Worm (Caenorhabditis elegans) whole organism, midembryonic: ENCODE measurements around the gene gtf-2F2.
"Not testable (repeated sequence)": the region's sequence is repeated elsewhere in the genome, so short reads cannot be mapped to it uniquely, and the experiment has no call there.

Experiments
- T22C8.4 ChIP-seq: fragments of 200-800 bp; sonication (Bioruptor generic); IDR thresholded peaks from 2 replicates; pipeline ENCODE4 v1.3.6; 2022; ENCODE audit warnings: missing genetic modification characterization, missing compliant biosample characterization
- cog-1 ChIP-seq: sonication (generic microtip); optimal IDR thresholded peaks from 2 replicates; lab custom pipeline; 2016; ENCODE audit warnings: missing genetic modification characterization, missing compliant biosample characterization
- flt-1 ChIP-seq: fragments of 200-800 bp; sonication (Bioruptor generic); IDR thresholded peaks from 2 replicates; pipeline ENCODE4 v1.3.6; 2022; ENCODE audit warnings: missing genetic modification characterization, missing compliant biosample characterization
- klf-2 ChIP-seq: fragments of 200-800 bp; sonication (Bioruptor generic); conservative IDR thresholded peaks from 2 replicates; pipeline ENCODE4 v1.3.6; 2022; ENCODE audit warnings: missing genetic modification reagents, missing genetic modification characterization, missing compliant biosample characterization
- med-1 ChIP-seq: sonication (generic microtip); optimal IDR thresholded peaks from 2 replicates; lab custom pipeline; 2017; ENCODE audit warnings: missing genetic modification characterization, mild to moderate bottlenecking, missing compliant biosample characterization, antibody characterized with exemption, missing genetic modification reagents; ENCODE audit not compliant: insufficient read depth
- tab-1 ChIP-seq: fragments of 200-800 bp; sonication (Bioruptor generic); IDR thresholded peaks from 2 replicates; pipeline ENCODE4 v1.3.6; 2022; ENCODE audit warnings: missing genetic modification characterization, missing compliant biosample characterization
- ztf-23 ChIP-seq: fragments of 200-800 bp; sonication (Bioruptor generic); IDR thresholded peaks from 2 replicates; pipeline ENCODE4 v1.3.6; 2022; ENCODE audit warnings: missing genetic modification reagents, missing genetic modification characterization, missing compliant biosample characterization
- ztf-29 ChIP-seq: fragments of 200-800 bp; sonication (Bioruptor generic); IDR thresholded peaks from 2 replicates; pipeline ENCODE4 v1.3.6; 2022; ENCODE audit warnings: missing genetic modification reagents, missing genetic modification characterization, missing compliant biosample characterization

ce11 chrV:19026757-19027156 is 33.0 kb downstream of the gtf-2F2 start:
- not testable (repeated sequence) for TF ChIP-seq tab-1 (GFP tag; lab: Robert Waterston, UW); flt-1 (GFP tag; lab: Robert Waterston, UW); cog-1 (tag; lab: Kevin White, UChicago); med-1 (GFP tag; lab: Kevin White, UChicago); klf-2 (GFP tag; lab: Robert Waterston, UW); ztf-29 (GFP tag; lab: Robert Waterston, UW); ztf-23
- TF ChIP-seq T22C8.4: peak; percentile 82
